Worm (Caenorhabditis elegans): ENCODE measurements around the gene ZK354.2.

- TF ChIP-seq fkh-10 (GFP tag; optimal IDR thresholded peaks at IDR 0.05) (no peak), pha-4 (tag; optimal IDR thresholded peaks at IDR 0.05) (no peak), hlh-13 (GFP tag; optimal IDR thresholded peaks at IDR 0.05) (no peak), ceh-34 (tag; optimal IDR thresholded peaks at IDR 0.05) (no peak), nfya-1 (tag; optimal IDR thresholded peaks at IDR 0.05) (no peak), unc-86 (tag; optimal IDR thresholded peaks at IDR 0.05) (no peak), T23F11.4 (GFP tag; optimal IDR thresholded peaks at IDR 0.05) (no peak), madf-2 (tag; optimal IDR thresholded peaks at IDR 0.05) (no peak)
Measured at ce11 chrIV:5273385-5273784, 39.8 kb upstream of the ZK354.2 start.
